Worm (Caenorhabditis elegans) whole organism, L4 larva: Measurements from ENCODE around the gene srj-23.

Source experiments
- F26F4.8 ChIP-seq: fragments of 200-800 bp; sonication (Bioruptor generic); conservative IDR thresholded peaks from 2 replicates; pipeline ENCODE4 v1.3.6; 2022; ENCODE audit warnings: missing genetic modification characterization, missing compliant biosample characterization
- Y48G9A.11 ChIP-seq: fragments of 200-800 bp; sonication (Bioruptor generic); IDR thresholded peaks from 2 replicates; pipeline ENCODE4 v1.3.6; 2022; ENCODE audit warnings: missing genetic modification reagents, missing genetic modification characterization, missing compliant biosample characterization
- ama-1 ChIP-seq: fragments of 150-350 bp; optimal IDR thresholded peaks from 2 replicates; lab custom pipeline; 2014; ENCODE audit warnings: inconsistent platforms, mixed read lengths
- jun-1 ChIP-seq: fragments of 150-350 bp; optimal IDR thresholded peaks from 2 replicates; lab custom pipeline; 2014; ENCODE audit warnings: missing biosample characterization, missing genetic modification reagents, missing genetic modification characterization
- lin-15B ChIP-seq: fragments of 150-350 bp; sonication (generic microtip); optimal IDR thresholded peaks from 3 replicates; lab custom pipeline; 2014; ENCODE audit warnings: missing biosample characterization, missing genetic modification characterization
- lin-39 ChIP-seq: fragments of 150-350 bp; optimal IDR thresholded peaks from 2 replicates; lab custom pipeline; 2014; ENCODE audit warnings: missing biosample characterization, missing genetic modification reagents, missing genetic modification characterization
- mdl-1 ChIP-seq, 2 experiments: fragments of 150-350 bp in 1 of 2; sonication (generic microtip) in 1 of 2; optimal IDR thresholded peaks; 2 replicates each; lab custom pipeline; 2014 to 2017; ENCODE audit warnings: missing biosample characterization in 2 of 2, missing genetic modification characterization in 2 of 2
- nhr-11 ChIP-seq: fragments of 150-350 bp; optimal IDR thresholded peaks from 2 replicates; lab custom pipeline; 2014; ENCODE audit warnings: missing biosample characterization, missing genetic modification characterization
- nhr-6 ChIP-seq: fragments of 150-350 bp; optimal IDR thresholded peaks from 2 replicates; lab custom pipeline; 2014; ENCODE audit warnings: missing biosample characterization, missing genetic modification characterization
- nhr-77 ChIP-seq: fragments of 150-350 bp; optimal IDR thresholded peaks from 2 replicates; lab custom pipeline; 2014; ENCODE audit warnings: missing biosample characterization, missing genetic modification characterization
- snpc-4 ChIP-seq: fragments of 150-350 bp; optimal IDR thresholded peaks from 2 replicates; lab custom pipeline; 2014; ENCODE audit warnings: missing biosample characterization, missing genetic modification characterization
- spr-1 ChIP-seq: sonication (generic microtip); optimal IDR thresholded peaks from 2 replicates; lab custom pipeline; 2016; ENCODE audit warnings: mild to moderate bottlenecking, missing genetic modification characterization, missing compliant biosample characterization
- zip-11 ChIP-seq: fragments of 200-800 bp; sonication (Bioruptor generic); IDR thresholded peaks from 2 replicates; pipeline ENCODE4 v1.3.6; 2022; ENCODE audit warnings: missing genetic modification characterization, missing compliant biosample characterization
- ztf-11 ChIP-seq: fragments of 150-350 bp; optimal IDR thresholded peaks from 2 replicates; lab custom pipeline; 2014; ENCODE audit warnings: missing biosample characterization, missing genetic modification characterization

DNA sequence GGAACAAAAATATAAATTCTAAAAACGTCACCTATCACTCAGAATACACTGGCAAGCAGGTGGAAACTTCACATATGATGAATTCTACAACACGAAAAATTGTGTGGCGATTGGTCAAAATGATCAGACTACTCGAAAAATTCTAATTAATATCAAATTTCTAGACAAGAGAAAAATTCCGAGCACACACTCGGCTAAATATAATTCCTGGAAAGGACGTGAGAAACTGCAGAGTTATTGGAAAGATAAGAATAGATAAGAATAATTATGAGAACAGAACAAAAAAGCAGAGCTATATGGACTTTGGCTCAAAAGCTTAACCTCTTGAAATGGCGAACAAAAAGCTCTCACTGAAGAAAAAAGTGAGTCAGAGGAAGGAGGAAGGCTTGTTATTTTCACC, 35.8 kb downstream of the srj-23 start:
- TF ChIP-seq nhr-6 (no peak), F26F4.8 (no peak), ama-1 (lab: Kevin White, UChicago) (no peak), snpc-4 (tag; lab: Kevin White, UChicago) (no peak), lin-39 (tag; lab: Kevin White, UChicago) (no peak), nhr-11 (tag; lab: Kevin White, UChicago) (no peak), mdl-1 (tag; optimal IDR thresholded peaks at IDR 0.05; lab: Kevin White, UChicago) (no peak), zip-11 (no peak), jun-1 (tag; lab: Kevin White, UChicago) (no peak), Y48G9A.11 (GFP tag; lab: Robert Waterston, UW) (no peak), lin-15B (no peak), spr-1 (tag; lab: Kevin White, UChicago) (no peak), nhr-77 (no peak), ztf-11 (tag; lab: Kevin White, UChicago) (no peak)
